Worm (Caenorhabditis elegans) whole organism, young adult: ENCODE results near the gene W01F3.2.

Experiments
- D2030.7 ChIP-seq: fragments of 200-800 bp; sonication (Bioruptor generic); IDR thresholded peaks from 2 replicates; pipeline ENCODE4 v1.3.6; 2022; ENCODE audit warnings: missing genetic modification reagents, missing genetic modification characterization, missing compliant biosample characterization
- attf-3 ChIP-seq: fragments of 200-800 bp; sonication (Bioruptor generic); conservative IDR thresholded peaks from 2 replicates; pipeline ENCODE4 v1.3.6; 2022; ENCODE audit warnings: missing genetic modification reagents, missing genetic modification characterization, missing compliant biosample characterization
- fkh-3 ChIP-seq: sonication (generic microtip); optimal IDR thresholded peaks from 2 replicates; lab custom pipeline; 2016; ENCODE audit warnings: mild to moderate bottlenecking, missing genetic modification characterization, missing compliant biosample characterization
- let-607 ChIP-seq, 2 experiments: fragments of 200-800 bp in 1 of 2; sonication (Bioruptor generic) in 1 of 2; sonication (generic microtip) in 1 of 2; optimal IDR thresholded peaks; 2 replicates each; lab custom pipeline; 2016 to 2018; ENCODE audit warnings: mild to moderate bottlenecking in 2 of 2, missing compliant biosample characterization in 2 of 2, missing genetic modification characterization in 2 of 2, moderate library complexity in 2 of 2, missing genotype in 1 of 2
- mxl-1 ChIP-seq: sonication (generic microtip); optimal IDR thresholded peaks from 2 replicates; lab custom pipeline; 2016; ENCODE audit warnings: missing genetic modification characterization, missing compliant biosample characterization

- TF ChIP-seq let-607 (tag; optimal IDR thresholded peaks at IDR 0.05; lab: Kevin White, UChicago) = no peak
- TF ChIP-seq fkh-3 (tag; lab: Kevin White, UChicago) = no peak
- TF ChIP-seq attf-3 = no peak
- no peak for TF ChIP-seq mxl-1 (tag; lab: Kevin White, UChicago)
- no peak for TF ChIP-seq D2030.7
Measured at ce11 chrV:20710156-20710555, 50.0 kb downstream of the W01F3.2 start.
